Worm (Caenorhabditis elegans) whole organism, L3 larva: ENCODE measurements around the gene npp-16.

Source experiments
- R02D3.7 ChIP-seq: fragments of 150-350 bp; optimal IDR thresholded peaks from 2 replicates; lab custom pipeline; 2014; ENCODE audit warnings: missing biosample characterization, missing genetic modification characterization
- ceh-16 ChIP-seq: sonication (generic microtip); optimal IDR thresholded peaks from 2 replicates; lab custom pipeline; 2017; ENCODE audit warnings: missing biosample characterization, missing genetic modification characterization
- nhr-11 ChIP-seq: fragments of 150-350 bp; optimal IDR thresholded peaks from 2 replicates; lab custom pipeline; 2014; ENCODE audit warnings: missing biosample characterization, missing genetic modification characterization
- nhr-25 ChIP-seq: sonication (generic microtip); optimal IDR thresholded peaks from 2 replicates; lab custom pipeline; 2017; ENCODE audit warnings: missing biosample characterization, missing genetic modification characterization
- nhr-76 ChIP-seq: fragments of 150-350 bp; sonication (generic microtip); optimal IDR thresholded peaks from 5 replicates; lab custom pipeline; 2014; ENCODE audit warnings: missing biosample characterization, missing genetic modification characterization
- pqm-1 ChIP-seq: fragments of 150-350 bp; optimal IDR thresholded peaks from 2 replicates; lab custom pipeline; 2017; ENCODE audit warnings: missing biosample characterization, missing genetic modification characterization, inconsistent platforms

- TF ChIP-seq R02D3.7 (tag; lab: Kevin White, UChicago) = no peak
- TF ChIP-seq nhr-11 (tag; lab: Kevin White, UChicago) = no peak
- no peak for TF ChIP-seq ceh-16 (tag; lab: Kevin White, UChicago)
- no peak for TF ChIP-seq nhr-76 (tag; lab: Kevin White, UChicago)
- TF ChIP-seq pqm-1 (tag; lab: Kevin White, UChicago) = no peak
- TF ChIP-seq nhr-25 (tag; lab: Kevin White, UChicago) = no peak
Observed at ce11 chrIII:11918247-11918769, 2.6 kb downstream of the npp-16 start, which contains the start of gene znf-593.
